Worm (Caenorhabditis elegans) whole organism, mixed stage, embryonic: ENCODE measurements around the gene F10E9.2.
A peak's percentile ranks its signal among the peaks of the same experiment; 100 is the strongest.
"Not testable (repeated sequence)": the region's sequence is repeated elsewhere in the genome, so short reads cannot be mapped to it uniquely, and the experiment has no call there.

Experiments
- blmp-1 ChIP-seq: fragments of 150-350 bp; optimal IDR thresholded peaks from 2 replicates; lab custom pipeline; 2014; ENCODE audit warnings: missing biosample characterization, missing genetic modification characterization
- ceh-39 ChIP-seq: fragments of 150-350 bp; optimal IDR thresholded peaks from 2 replicates; lab custom pipeline; 2014; ENCODE audit warnings: missing biosample characterization, missing genetic modification characterization
- ceh-83 ChIP-seq: fragments of 200-800 bp; sonication (Bioruptor generic); optimal IDR thresholded peaks from 2 replicates; lab custom pipeline; 2018; ENCODE audit warnings: mild to moderate bottlenecking, missing genetic modification characterization, missing compliant biosample characterization
- ces-1 ChIP-seq: fragments of 150-350 bp; optimal IDR thresholded peaks from 2 replicates; lab custom pipeline; 2014; ENCODE audit warnings: missing biosample characterization, missing genetic modification reagents, missing genetic modification characterization
- cnd-1 ChIP-seq: fragments of 200-800 bp; sonication (Bioruptor generic); optimal IDR thresholded peaks from 2 replicates; lab custom pipeline; 2018; ENCODE audit warnings: mild to moderate bottlenecking, missing genetic modification characterization, missing compliant biosample characterization
- elt-1 ChIP-seq: sonication (generic microtip); optimal IDR thresholded peaks from 2 replicates; lab custom pipeline; 2017; ENCODE audit warnings: missing genetic modification characterization, mild to moderate bottlenecking, missing compliant biosample characterization, antibody characterized with exemption, moderate library complexity, borderline replicate concordance; ENCODE audit not compliant: insufficient read depth
- elt-3 ChIP-seq: fragments of 150-350 bp; optimal IDR thresholded peaks from 2 replicates; lab custom pipeline; 2014; ENCODE audit warnings: missing biosample characterization, missing genetic modification characterization
- ham-2 ChIP-seq: fragments of 200-800 bp; sonication (Bioruptor generic); optimal IDR thresholded peaks from 2 replicates; lab custom pipeline; 2018; ENCODE audit warnings: mild to moderate bottlenecking, missing genetic modification characterization, missing compliant biosample characterization
- hlh-1 ChIP-seq: fragments of 150-350 bp; optimal IDR thresholded peaks from 2 replicates; lab custom pipeline; 2014; ENCODE audit warnings: missing biosample characterization, missing genetic modification reagents, missing genetic modification characterization
- lin-13 ChIP-seq: fragments of 150-350 bp; optimal IDR thresholded peaks from 2 replicates; lab custom pipeline; 2014; ENCODE audit warnings: missing biosample characterization, missing genetic modification characterization
- lsy-2 ChIP-seq: fragments of 150-350 bp; optimal IDR thresholded peaks from 2 replicates; lab custom pipeline; 2014; ENCODE audit warnings: missing biosample characterization, missing genetic modification characterization
- mab-5 ChIP-seq: fragments of 150-350 bp; optimal IDR thresholded peaks from 2 replicates; lab custom pipeline; 2014; ENCODE audit warnings: missing biosample characterization, missing genetic modification characterization
- nhr-12 ChIP-seq: fragments of 150-350 bp; optimal IDR thresholded peaks from 2 replicates; lab custom pipeline; 2014; ENCODE audit warnings: missing biosample characterization, missing genetic modification characterization
- nhr-2 ChIP-seq: fragments of 150-350 bp; optimal IDR thresholded peaks from 2 replicates; lab custom pipeline; 2014; ENCODE audit warnings: missing biosample characterization, missing genetic modification characterization
- nhr-237 ChIP-seq: fragments of 150-350 bp; optimal IDR thresholded peaks from 2 replicates; lab custom pipeline; 2014; ENCODE audit warnings: missing biosample characterization, missing genetic modification characterization
- nhr-28 ChIP-seq: fragments of 150-350 bp; optimal IDR thresholded peaks from 2 replicates; lab custom pipeline; 2014; ENCODE audit warnings: missing biosample characterization, missing genetic modification characterization
- nhr-76 ChIP-seq: sonication (generic microtip); optimal IDR thresholded peaks from 2 replicates; lab custom pipeline; 2017; ENCODE audit warnings: missing biosample characterization, missing genetic modification characterization
- pha-4 ChIP-seq: fragments of 150-350 bp; optimal IDR thresholded peaks from 2 replicates; lab custom pipeline; 2018; ENCODE audit warnings: missing biosample characterization, missing genetic modification reagents, missing genetic modification characterization
- snpc-4 ChIP-seq: fragments of 150-350 bp; optimal IDR thresholded peaks from 2 replicates; lab custom pipeline; 2014; ENCODE audit warnings: missing biosample characterization, missing genetic modification characterization
- sptf-1 ChIP-seq: sonication (generic microtip); optimal IDR thresholded peaks from 2 replicates; lab custom pipeline; 2017; ENCODE audit warnings: mild to moderate bottlenecking, missing genetic modification characterization, moderate library complexity, missing compliant biosample characterization
- tbx-8 ChIP-seq: fragments of 200-800 bp; sonication (Bioruptor generic); optimal IDR thresholded peaks from 2 replicates; lab custom pipeline; 2018; ENCODE audit warnings: mild to moderate bottlenecking, missing genetic modification characterization, moderate library complexity, missing compliant biosample characterization
- unc-120 ChIP-seq: sonication (generic microtip); optimal IDR thresholded peaks from 2 replicates; lab custom pipeline; 2017; ENCODE audit warnings: missing genetic modification characterization, missing compliant biosample characterization; ENCODE audit not compliant: poor library complexity, severe bottlenecking
- unc-62 ChIP-seq: fragments of 150-350 bp; optimal IDR thresholded peaks from 2 replicates; lab custom pipeline; 2014; ENCODE audit warnings: missing biosample characterization, missing genetic modification reagents, missing genetic modification characterization
- zip-8 ChIP-seq: fragments of 150-350 bp; optimal IDR thresholded peaks from 2 replicates; lab custom pipeline; 2014; ENCODE audit warnings: missing biosample characterization, missing genetic modification characterization
- ztf-11 ChIP-seq: fragments of 150-350 bp; optimal IDR thresholded peaks from 2 replicates; lab custom pipeline; 2014; ENCODE audit warnings: missing biosample characterization, missing genetic modification characterization

F10E9.2 gene

DNA sequence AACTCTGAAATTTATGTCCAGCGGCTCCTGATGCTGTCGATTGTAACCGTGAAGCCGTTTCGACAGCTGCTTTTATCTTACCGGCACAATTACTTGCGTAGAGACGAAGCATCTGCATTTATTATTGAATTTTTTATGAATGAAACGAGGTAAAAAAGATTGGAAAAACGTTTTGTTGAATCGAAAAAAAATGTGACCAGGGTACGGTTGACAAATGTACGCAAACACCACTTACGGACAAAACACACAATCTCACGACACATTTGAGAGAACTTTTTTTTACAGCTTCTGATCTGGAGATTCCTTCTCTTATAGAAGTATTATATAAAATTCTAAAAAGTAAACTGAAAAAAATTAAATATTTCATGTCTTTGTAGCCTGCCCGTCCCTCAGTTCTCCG, 19.3 kb downstream of the F10E9.2 start, which contains the start of the genes mrps-18A and ZC262.2:
mrps-18A (minus strand) TSS at position 141 of the 400 bp plus-strand sequence.
ZC262.2 (plus strand) TSS at position 284 of the 400 bp plus-strand sequence.
- TF ChIP-seq ces-1 (GFP tag; lab: Kevin White, UChicago) = peak; percentile 4
- TF ChIP-seq lsy-2 = peak; percentile 95
- TF ChIP-seq cnd-1 (tag; lab: Kevin White, UChicago) = no peak

DNA sequence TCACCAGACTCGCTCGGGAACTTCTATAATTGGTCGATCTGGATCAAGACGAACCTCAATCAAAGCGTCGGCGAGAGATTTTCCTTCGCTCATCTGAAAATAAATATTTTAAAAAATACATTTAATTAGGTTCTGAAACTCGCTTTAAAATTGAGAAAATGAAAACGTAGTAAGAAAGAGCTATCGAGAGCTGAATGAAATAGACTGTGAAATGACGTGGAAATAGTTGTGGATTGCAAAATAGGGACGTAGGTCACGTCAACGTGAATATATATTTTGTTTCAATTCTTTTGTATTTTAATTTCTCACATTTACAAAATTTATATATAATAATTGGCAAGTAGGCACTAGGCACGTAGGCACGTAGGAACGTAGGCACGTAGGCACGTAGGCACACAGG, 21.9 kb downstream of the F10E9.2 start, which contains the start of gene ZC262.4:
ZC262.4 (minus strand) TSS at position 101 of the 400 bp plus-strand sequence.
- TF ChIP-seq sptf-1 (tag; lab: Kevin White, UChicago) (no peak), ceh-83 (GFP tag; lab: Kevin White, UChicago) (no peak), nhr-12 (tag; lab: Kevin White, UChicago) (no peak), ceh-39 (tag; lab: Kevin White, UChicago) (no peak), lsy-2 (no peak), hlh-1 (tag; lab: Kevin White, UChicago) (no peak), zip-8 (tag; lab: Kevin White, UChicago) (no peak), nhr-2 (tag; lab: Kevin White, UChicago) (no peak), tbx-8 (no peak), mab-5 (tag; lab: Kevin White, UChicago) (no peak), nhr-28 (tag; lab: Kevin White, UChicago) (no peak), ham-2 (GFP tag; lab: Kevin White, UChicago) (no peak), blmp-1 (tag; lab: Kevin White, UChicago) (no peak), cnd-1 (tag; lab: Kevin White, UChicago) (no peak), elt-3 (tag; lab: Kevin White, UChicago) (no peak), unc-62 (GFP tag; lab: Kevin White, UChicago) (no peak), ztf-11 (tag; lab: Kevin White, UChicago) (no peak)

DNA sequence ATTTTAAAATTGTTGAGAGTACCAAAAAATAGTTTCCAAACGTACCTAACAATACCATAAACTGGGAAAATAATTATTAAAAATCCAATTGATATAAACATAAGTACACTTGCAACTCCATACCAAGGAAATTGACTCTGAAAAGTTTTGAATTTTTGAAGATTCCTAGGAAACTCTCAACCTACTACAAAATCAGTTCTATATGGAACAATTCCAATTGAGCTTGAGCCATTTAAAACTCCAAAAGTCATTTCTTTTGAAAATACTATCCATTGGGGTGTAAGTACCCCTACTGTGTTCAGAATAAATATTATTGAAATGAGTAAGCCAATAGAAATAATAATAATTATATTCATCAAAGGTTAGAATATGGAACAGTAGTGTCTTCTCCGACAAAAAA, 26.9 kb downstream of the F10E9.2 start, which contains the start of gene clc-28:
clc-28 (minus strand) TSS at position 101 of the 400 bp plus-strand sequence.
- not testable (repeated sequence) for TF ChIP-seq nhr-28, zip-8, ztf-11 (tag; lab: Kevin White, UChicago)

DNA sequence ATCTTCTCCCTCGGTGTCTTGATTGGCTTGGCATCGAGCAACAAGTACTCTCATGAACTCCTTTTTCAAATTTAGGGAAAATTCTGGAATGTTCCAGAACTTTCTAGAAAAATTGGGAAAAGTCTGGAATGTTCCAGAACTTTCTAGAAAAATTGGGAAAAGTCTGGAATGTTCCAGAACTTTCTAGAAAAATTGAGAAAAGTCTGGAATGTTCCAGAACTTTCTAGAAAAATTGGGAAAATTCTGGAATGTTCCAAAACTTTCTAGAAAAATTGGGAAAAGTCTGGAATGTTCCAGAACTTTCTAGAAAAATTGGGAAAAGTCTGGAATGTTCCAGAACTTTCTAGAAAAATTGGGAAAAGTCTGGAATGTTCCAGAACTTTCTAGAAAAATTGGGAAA, 31.8 kb downstream of the F10E9.2 start, which contains the start of gene ZC262.7:
ZC262.7 (minus strand) TSS at position 54 of the 400 bp plus-strand sequence.
- TF ChIP-seq nhr-2, ztf-11, zip-8 (tag; lab: Kevin White, UChicago): not testable (repeated sequence)

DNA sequence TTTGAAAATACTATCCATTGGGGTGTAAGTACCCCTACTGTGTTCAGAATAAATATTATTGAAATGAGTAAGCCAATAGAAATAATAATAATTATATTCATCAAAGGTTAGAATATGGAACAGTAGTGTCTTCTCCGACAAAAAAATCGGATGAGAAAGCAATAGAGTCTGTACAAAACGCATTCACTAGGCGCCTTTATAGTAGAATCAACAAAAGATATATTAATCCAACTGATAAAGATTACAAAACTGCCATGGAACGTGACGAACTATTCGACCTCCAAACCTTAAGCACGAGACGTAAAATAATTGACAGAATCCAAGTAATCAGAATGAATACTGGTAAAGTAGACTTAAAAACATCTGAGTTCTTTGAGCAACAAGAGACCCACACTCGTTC, 35.3 kb downstream of the F10E9.2 start, which contains the start of gene clc-29:
clc-29 (minus strand) TSS at position 101 of the 400 bp plus-strand sequence.
- not testable (repeated sequence) for TF ChIP-seq nhr-28, mab-5, nhr-76 (tag; lab: Kevin White, UChicago)

DNA sequence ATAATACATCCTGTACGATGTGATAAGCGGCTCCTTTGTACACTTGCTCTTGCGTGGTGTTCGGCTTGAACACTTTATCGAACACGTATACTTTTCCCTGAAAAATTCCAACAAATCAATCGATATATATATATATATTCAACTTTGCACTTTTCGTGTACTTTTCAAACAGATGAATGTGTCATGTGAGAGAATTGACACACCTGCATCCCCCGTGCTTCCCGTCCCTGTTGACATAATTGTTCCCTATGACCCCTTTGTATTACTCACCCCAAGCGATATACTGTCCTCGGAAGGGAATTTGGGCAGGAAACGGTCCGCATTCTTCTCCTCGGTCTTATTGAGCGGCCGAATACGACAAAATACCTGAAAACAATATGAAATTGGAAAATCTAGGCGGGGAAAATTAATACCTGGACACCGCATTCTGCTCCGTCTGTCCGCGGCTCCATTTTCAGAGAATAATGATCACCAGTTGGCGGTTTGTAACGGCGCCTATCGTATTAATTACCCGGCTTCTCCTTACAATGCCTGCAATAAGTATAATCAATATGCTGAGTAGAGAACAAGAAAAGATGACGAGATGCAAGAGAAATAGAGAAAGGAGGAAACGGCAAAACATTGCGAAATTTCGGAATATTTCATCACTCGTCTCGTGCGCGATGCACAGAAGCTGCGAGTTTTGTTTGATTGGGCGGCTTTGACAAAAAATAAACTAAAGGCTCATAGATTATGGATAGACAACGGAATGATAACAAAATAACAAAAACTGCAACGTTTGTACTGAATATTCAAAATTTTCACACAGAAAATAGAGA, 42.4 kb downstream of the F10E9.2 start, which contains the start of gene unc-116:
unc-116 (minus strand) TSS at position 531 of the 818 bp plus-strand sequence.
- TF ChIP-seq ces-1 (GFP tag; lab: Kevin White, UChicago) (peak; percentile 50), pha-4 (tag; lab: Kevin White, UChicago) (peak; percentile 78), nhr-237 (tag; lab: Kevin White, UChicago) (peak; percentile 69), unc-120 (tag; lab: Kevin White, UChicago) (no peak), ceh-83 (GFP tag; lab: Kevin White, UChicago) (no peak), elt-3 (tag; lab: Kevin White, UChicago) (peak; percentile 13), ham-2 (GFP tag; lab: Kevin White, UChicago) (peak; percentile 11)
- TF ChIP-seq, all 35 proteins: peak for 5

DNA sequence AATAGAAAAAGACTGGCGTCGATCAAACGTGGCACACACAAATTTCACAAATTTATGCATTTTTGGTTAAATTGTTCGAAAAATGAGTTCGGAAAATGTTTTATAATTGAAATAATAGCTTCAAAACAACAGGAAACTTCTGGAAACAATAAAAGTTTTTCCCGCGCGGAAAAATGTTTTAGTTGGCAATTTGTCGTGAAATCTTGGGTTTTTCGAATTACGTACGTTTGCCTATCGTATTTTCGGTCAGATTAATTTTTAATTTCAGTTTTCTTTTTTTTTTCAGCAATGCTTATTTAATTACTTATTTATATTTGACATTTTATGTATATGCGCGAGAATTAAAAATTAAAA, 42.9 kb downstream of the F10E9.2 start:
- no peak for TF ChIP-seq mab-5 (tag; lab: Kevin White, UChicago)
- TF ChIP-seq sptf-1 (tag; lab: Kevin White, UChicago) = no peak
- TF ChIP-seq elt-3 (tag; lab: Kevin White, UChicago) = no peak
- TF ChIP-seq snpc-4 = no peak
- TF ChIP-seq blmp-1 (tag; lab: Kevin White, UChicago) = no peak
- TF ChIP-seq lin-13 (tag; lab: Kevin White, UChicago) = no peak
- no peak for TF ChIP-seq hlh-1 (tag; lab: Kevin White, UChicago)
- no peak for TF ChIP-seq pha-4 (tag; lab: Kevin White, UChicago)
- TF ChIP-seq elt-1 (tag; lab: Kevin White, UChicago) = no peak
- TF ChIP-seq ceh-83 (GFP tag; lab: Kevin White, UChicago) = no peak
